Fruit fly (Drosophila melanogaster) whole organism, embryonic: Measurements from ENCODE around the gene Rtnl1.

Experiments used
- Adf1 ChIP-seq: fragments of 200-800 bp; sonication (Bioruptor generic); IDR thresholded peaks from 2 replicates; pipeline ENCODE4 v1.3.6; 2022; ENCODE audit warnings: missing biosample characterization, missing genetic modification characterization
- Atf-2 ChIP-seq: fragments of 200-800 bp; sonication (Bioruptor generic); optimal IDR thresholded peaks from 2 replicates; lab custom pipeline; 2016; ENCODE audit warnings: missing biosample characterization, missing genetic modification characterization
- CG11398 ChIP-seq: fragments of 200-800 bp; sonication (Bioruptor generic); optimal IDR thresholded peaks from 2 replicates; lab custom pipeline; 2016; ENCODE audit warnings: missing biosample characterization, missing genetic modification characterization
- CG11723 ChIP-seq: fragments of 200-800 bp; sonication (Bioruptor generic); optimal IDR thresholded peaks from 2 replicates; lab custom pipeline; 2017; ENCODE audit warnings: missing biosample characterization, mild to moderate bottlenecking, missing genetic modification characterization
- CG13123 ChIP-seq: fragments of 200-800 bp; sonication (Bioruptor generic); optimal IDR thresholded peaks from 2 replicates; lab custom pipeline; 2016; ENCODE audit warnings: missing biosample characterization, missing genetic modification characterization
- CG13775 ChIP-seq: fragments of 200-800 bp; sonication (Bioruptor generic); optimal IDR thresholded peaks from 3 replicates; lab custom pipeline; 2017; ENCODE audit warnings: missing biosample characterization, mild to moderate bottlenecking, missing genetic modification characterization
- CG14050 ChIP-seq: fragments of 200-800 bp; sonication (Bioruptor generic); IDR thresholded peaks from 3 replicates; pipeline ENCODE4 v1.3.6; 2022; ENCODE audit warnings: missing biosample characterization, missing genetic modification characterization
- CG1647 ChIP-seq: fragments of 200-800 bp; sonication (Bioruptor generic); optimal IDR thresholded peaks from 3 replicates; lab custom pipeline; 2016; ENCODE audit warnings: missing biosample characterization, missing genetic modification characterization
- CG16779 ChIP-seq: fragments of 200-800 bp; sonication (Bioruptor generic); IDR thresholded peaks from 2 replicates; pipeline ENCODE4 v1.3.6; 2022; ENCODE audit warnings: missing biosample characterization, missing genetic modification characterization
- CG16863 ChIP-seq: fragments of 200-800 bp; sonication (Bioruptor generic); optimal IDR thresholded peaks from 3 replicates; lab custom pipeline; 2016; ENCODE audit warnings: missing biosample characterization, missing genetic modification characterization
- CG17186 ChIP-seq: fragments of 200-800 bp; sonication (Bioruptor generic); optimal IDR thresholded peaks from 3 replicates; lab custom pipeline; 2017; ENCODE audit warnings: missing biosample characterization, missing genetic modification reagents, missing genetic modification characterization
- CG17568 ChIP-seq: fragments of 200-800 bp; sonication (Bioruptor generic); optimal IDR thresholded peaks from 2 replicates; lab custom pipeline; 2018; ENCODE audit warnings: missing biosample characterization, mild to moderate bottlenecking, missing genetic modification characterization, moderate library complexity
- CG17829 ChIP-seq: fragments of 200-800 bp; optimal IDR thresholded peaks from 2 replicates; lab custom pipeline; 2019; ENCODE audit warnings: missing biosample characterization, mild to moderate bottlenecking, missing genetic modification characterization, moderate library complexity
- CG31224 ChIP-seq: fragments of 200-800 bp; sonication (Bioruptor generic); IDR thresholded peaks from 2 replicates; pipeline ENCODE4 v1.3.6; 2022; ENCODE audit warnings: missing biosample characterization, missing genetic modification characterization
- CG34224 ChIP-seq: fragments of 200-800 bp; sonication (Bioruptor generic); IDR thresholded peaks from 3 replicates; pipeline ENCODE4 v1.3.6; 2022; ENCODE audit warnings: missing biosample characterization, missing genetic modification characterization; ENCODE audit not compliant: partially characterized antibody
- CG34376 ChIP-seq: fragments of 200-800 bp; sonication (Bioruptor generic); optimal IDR thresholded peaks from 2 replicates; lab custom pipeline; 2018; ENCODE audit warnings: missing biosample characterization, mild to moderate bottlenecking, missing genetic modification characterization
- CG4328 ChIP-seq: fragments of 200-800 bp; sonication (Bioruptor generic); optimal IDR thresholded peaks from 3 replicates; lab custom pipeline; 2017; ENCODE audit warnings: missing biosample characterization, missing genetic modification reagents, missing genetic modification characterization
- CG4730 ChIP-seq: fragments of 200-800 bp; sonication (Bioruptor generic); IDR thresholded peaks from 2 replicates; pipeline ENCODE4 v1.3.6; 2022; ENCODE audit warnings: missing biosample characterization, missing genetic modification characterization
- CG5245 ChIP-seq: fragments of 200-800 bp; sonication (Bioruptor generic); optimal IDR thresholded peaks from 3 replicates; lab custom pipeline; 2016; ENCODE audit warnings: missing biosample characterization, missing genetic modification characterization
- CG6765 ChIP-seq: fragments of 200-800 bp; sonication (Bioruptor generic); optimal IDR thresholded peaks from 3 replicates; lab custom pipeline; 2017; ENCODE audit warnings: missing biosample characterization, mild to moderate bottlenecking, missing genetic modification characterization
- CrebB ChIP-seq: fragments of 200-800 bp; sonication (Bioruptor generic); optimal IDR thresholded peaks from 3 replicates; lab custom pipeline; 2018; ENCODE audit warnings: missing biosample characterization, mild to moderate bottlenecking, missing genetic modification characterization
- D ChIP-seq, 2 experiments: fragments of 200-800 bp in 1 of 2; fragments of >200 bp in 1 of 2; sonication (Bioruptor generic) in 1 of 2; optimal IDR thresholded peaks; 2 replicates in 1 of 2; 3 replicates in 1 of 2; lab custom pipeline; 2017; ENCODE audit warnings: mild to moderate bottlenecking in 1 of 2, missing biosample characterization in 1 of 2, missing genetic modification characterization in 1 of 2, missing genetic modification reagents in 1 of 2
- Gug ChIP-seq: fragments of 200-800 bp; sonication (Bioruptor generic); IDR thresholded peaks from 4 replicates; pipeline ENCODE4 v1.3.6; 2022; ENCODE audit warnings: missing biosample characterization, missing genetic modification characterization
- MESR4 ChIP-seq: fragments of 200-800 bp; sonication (Bioruptor generic); optimal IDR thresholded peaks from 2 replicates; lab custom pipeline; 2018; ENCODE audit warnings: missing biosample characterization, mild to moderate bottlenecking, missing genetic modification characterization, moderate library complexity
- Neu2 ChIP-seq: fragments of 200-800 bp; sonication (Bioruptor generic); optimal IDR thresholded peaks from 3 replicates; lab custom pipeline; 2016; ENCODE audit warnings: missing biosample characterization, missing genetic modification characterization, borderline replicate concordance
- Ptx1 ChIP-seq: fragments of 200-800 bp; sonication (Bioruptor generic); IDR thresholded peaks from 2 replicates; pipeline ENCODE4 v1.3.6; 2022; ENCODE audit warnings: missing biosample characterization, missing genetic modification characterization
- Scr ChIP-seq: fragments of 200-800 bp; sonication (Bioruptor generic); IDR thresholded peaks from 2 replicates; pipeline ENCODE4 v1.3.6; 2022; ENCODE audit warnings: missing biosample characterization, missing genetic modification characterization; ENCODE audit not compliant: partially characterized antibody
- Taf1 ChIP-seq: fragments of 200-800 bp; sonication (Bioruptor generic); IDR thresholded peaks from 2 replicates; pipeline ENCODE4 v1.3.6; 2022; ENCODE audit warnings: missing biosample characterization, missing genetic modification characterization
- Tbp ChIP-seq: fragments of >200 bp; optimal IDR thresholded peaks from 2 replicates; lab custom pipeline; 2018; ENCODE audit warnings: missing biosample characterization, missing genetic modification characterization
- Xrp1 ChIP-seq: fragments of 200-800 bp; sonication (Bioruptor generic); IDR thresholded peaks from 2 replicates; pipeline ENCODE4 v1.3.6; 2022; ENCODE audit warnings: missing biosample characterization, missing genetic modification characterization
- ase ChIP-seq: fragments of 200-800 bp; sonication (Bioruptor generic); IDR thresholded peaks from 3 replicates; pipeline ENCODE4 v1.3.6; 2022; ENCODE audit warnings: missing biosample characterization, missing genetic modification characterization
- bbx ChIP-seq: fragments of 200-800 bp; sonication (Bioruptor generic); IDR thresholded peaks from 2 replicates; pipeline ENCODE4 v1.3.6; 2022; ENCODE audit warnings: missing biosample characterization, missing genetic modification characterization; ENCODE audit not compliant: partially characterized antibody
- bowl ChIP-seq: fragments of 200-800 bp; sonication (Bioruptor generic); IDR thresholded peaks from 2 replicates; pipeline ENCODE4 v1.3.6; 2022; ENCODE audit warnings: missing biosample characterization, missing genetic modification characterization
- cad ChIP-seq: fragments of >200 bp; optimal IDR thresholded peaks from 2 replicates; lab custom pipeline; 2017; ENCODE audit warnings: missing biosample characterization, missing genetic modification characterization
- cato ChIP-seq: fragments of 200-800 bp; sonication (Bioruptor generic); optimal IDR thresholded peaks from 2 replicates; lab custom pipeline; 2016; ENCODE audit warnings: missing biosample characterization, missing genetic modification characterization, borderline replicate concordance
- crol ChIP-seq: fragments of 200-800 bp; sonication (Bioruptor generic); IDR thresholded peaks from 2 replicates; pipeline ENCODE4 v1.3.6; 2022; ENCODE audit warnings: missing biosample characterization, missing genetic modification characterization
- dan ChIP-seq: fragments of 200-800 bp; sonication (Bioruptor generic); IDR thresholded peaks from 2 replicates; pipeline ENCODE4 v1.3.6; 2022; ENCODE audit warnings: missing biosample characterization, missing genetic modification characterization
- dati ChIP-seq: fragments of 200-800 bp; sonication (Bioruptor generic); IDR thresholded peaks from 2 replicates; pipeline ENCODE4 v1.3.6; 2022; ENCODE audit warnings: missing biosample characterization, missing genetic modification characterization
- emc ChIP-seq: fragments of 200-800 bp; sonication (Bioruptor generic); optimal IDR thresholded peaks from 2 replicates; lab custom pipeline; 2016; ENCODE audit warnings: missing biosample characterization, missing genetic modification characterization
- en ChIP-seq: fragments of 200-800 bp; sonication (Bioruptor generic); optimal IDR thresholded peaks from 2 replicates; lab custom pipeline; 2016; ENCODE audit warnings: missing biosample characterization, missing genetic modification characterization
- jumu ChIP-seq: fragments of 200-800 bp; sonication (Bioruptor generic); optimal IDR thresholded peaks from 3 replicates; lab custom pipeline; 2016; ENCODE audit warnings: missing biosample characterization, missing genetic modification characterization
- lmd ChIP-seq: fragments of 200-800 bp; sonication (Bioruptor generic); IDR thresholded peaks from 2 replicates; pipeline ENCODE4 v1.3.6; 2022; ENCODE audit warnings: missing biosample characterization, missing genetic modification characterization
- nerfin-1 ChIP-seq: fragments of 200-800 bp; sonication (Bioruptor generic); optimal IDR thresholded peaks from 3 replicates; lab custom pipeline; 2019; ENCODE audit warnings: missing biosample characterization, mild to moderate bottlenecking, missing genetic modification characterization, moderate library complexity
- org-1 ChIP-seq: fragments of 200-800 bp; sonication (Bioruptor generic); optimal IDR thresholded peaks from 2 replicates; lab custom pipeline; 2017; ENCODE audit warnings: missing biosample characterization, missing genetic modification characterization
- psq ChIP-seq: fragments of 200-800 bp; sonication (Bioruptor generic); optimal IDR thresholded peaks from 2 replicates; lab custom pipeline; 2017; ENCODE audit warnings: missing biosample characterization, missing genetic modification characterization
- ranshi ChIP-seq: fragments of 200-800 bp; sonication (Bioruptor generic); IDR thresholded peaks from 2 replicates; pipeline ENCODE4 v1.3.6; 2022; ENCODE audit warnings: missing biosample characterization, missing genetic modification characterization
- slbo ChIP-seq: fragments of 200-800 bp; sonication (Bioruptor generic); IDR thresholded peaks from 2 replicates; pipeline ENCODE4 v1.3.6; 2022; ENCODE audit warnings: missing biosample characterization, missing genetic modification characterization
- tin ChIP-seq: fragments of 200-800 bp; sonication (Bioruptor generic); optimal IDR thresholded peaks from 3 replicates; lab custom pipeline; 2016; ENCODE audit warnings: missing biosample characterization, missing genetic modification characterization
- tx ChIP-seq: fragments of 200-800 bp; sonication (Bioruptor generic); optimal IDR thresholded peaks from 2 replicates; lab custom pipeline; 2016; ENCODE audit warnings: missing biosample characterization, missing genetic modification characterization
- zfh2 ChIP-seq: fragments of 200-800 bp; sonication (Bioruptor generic); optimal IDR thresholded peaks from 2 replicates; lab custom pipeline; 2016; ENCODE audit warnings: missing biosample characterization, missing genetic modification characterization

The Rtnl1 gene

DNA sequence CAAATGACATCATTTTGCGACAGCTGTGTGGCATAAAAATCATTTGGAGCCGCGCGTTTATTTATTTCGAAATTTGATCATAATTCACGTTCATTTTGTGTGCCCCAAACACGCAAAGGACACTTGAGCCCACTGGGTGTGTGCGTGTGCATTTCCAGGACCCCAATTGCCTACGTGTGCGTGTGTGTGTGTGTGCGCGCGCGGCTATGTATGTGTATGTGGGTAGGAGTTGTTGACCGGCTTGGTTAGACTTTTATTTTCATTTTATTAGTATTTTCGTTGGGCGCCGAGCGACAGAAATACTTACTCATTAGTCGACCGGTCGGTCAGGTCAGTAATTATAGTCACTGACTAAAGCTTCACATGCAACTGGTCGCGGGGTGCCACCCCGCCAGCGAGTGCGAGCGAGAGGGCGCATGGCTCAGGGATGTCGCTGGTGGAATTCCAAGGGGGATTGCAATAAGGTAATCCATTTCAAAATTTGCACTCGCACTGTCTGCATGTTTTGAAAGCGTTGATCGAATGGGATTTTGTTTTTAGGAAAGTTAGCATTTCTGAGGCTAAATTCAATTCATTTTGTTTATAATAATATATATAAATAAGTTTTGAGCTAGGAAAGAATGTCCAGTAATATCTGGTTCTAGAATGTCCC, 34.1 kb upstream of the Rtnl1 start (continued):
- peak; percentile 28 for TF ChIP-seq tin
- TF ChIP-seq CG17186 (GFP tag; lab: Kevin White, UChicago), result no peak
- peak; percentile 58; the same call in 2 of the 3 replicates for TF ChIP-seq ase (GFP tag; lab: Robert Waterston, UW)
- no peak for TF ChIP-seq Tbp (GFP tag; lab: Kevin White, UChicago)
- TF ChIP-seq zfh2, result peak; percentile 37
- TF ChIP-seq CG34376 (GFP tag; lab: Kevin White, UChicago), result no peak
- TF ChIP-seq cato, result no peak
- TF ChIP-seq CG4730 (GFP tag; lab: Robert Waterston, UW), result 0 out of 2 replicates have a peak, but pooled peaks have one; percentile 19
- TF ChIP-seq tx, result no peak
- TF ChIP-seq Adf1 (GFP tag; lab: Robert Waterston, UW), result no peak
- peak; percentile 78 for TF ChIP-seq slbo (GFP tag; lab: Robert Waterston, UW)
- no peak for TF ChIP-seq cad (GFP tag; lab: Kevin White, UChicago)
- TF ChIP-seq Xrp1 (GFP tag; lab: Robert Waterston, UW), result peak; percentile 44; the same call in 1 of the 2 replicates
- TF ChIP-seq CG5245, result no peak
- TF ChIP-seq MESR4 (GFP tag; lab: Kevin White, UChicago), result no peak
- no peak for TF ChIP-seq en
- 0 out of 2 replicates have a peak, but pooled peaks have one; percentile 12 for TF ChIP-seq CG31224 (GFP tag; lab: Robert Waterston, UW)
- TF ChIP-seq CG17568 (GFP tag; lab: Kevin White, UChicago), result no peak
- no peak for TF ChIP-seq CG16863 (GFP tag; lab: Kevin White, UChicago)
- peak; percentile 50; the same call in 2 of the 3 replicates for TF ChIP-seq CG14050 (GFP tag; lab: Robert Waterston, UW)
- TF ChIP-seq CG11723 (GFP tag; lab: Kevin White, UChicago), result no peak
- peak; percentile 70 for TF ChIP-seq Gug (GFP tag; lab: Robert Waterston, UW)
- no peak for TF ChIP-seq Atf-2
- TF ChIP-seq CG34224 (GFP tag; lab: Robert Waterston, UW), result no peak
- TF ChIP-seq CG17829, result no peak
- peak; percentile 64; the same call in 1 of the 2 replicates for TF ChIP-seq Ptx1 (GFP tag; lab: Robert Waterston, UW)
- no peak for TF ChIP-seq CG6765 (GFP tag; lab: Kevin White, UChicago)
- TF ChIP-seq emc (GFP tag; lab: Kevin White, UChicago), result no peak
- TF ChIP-seq ranshi (GFP tag; lab: Robert Waterston, UW), result peak; percentile 65
- TF ChIP-seq dati (GFP tag; lab: Robert Waterston, UW), result no peak
- peak; percentile 67 for TF ChIP-seq nerfin-1 (tag; lab: Kevin White, UChicago)
- peak; percentile 9 for TF ChIP-seq CG1647 (GFP tag; lab: Kevin White, UChicago)
- TF ChIP-seq CG4328 (GFP tag; lab: Kevin White, UChicago), result no peak
- TF ChIP-seq D (optimal IDR thresholded peaks at IDR 0.05; lab: Kevin White, UChicago), result no peak
- TF ChIP-seq D (GFP tag; optimal IDR thresholded peaks at IDR 0.05; lab: Kevin White, UChicago), result peak; percentile 46
- no peak for TF ChIP-seq jumu
- TF ChIP-seq lmd, result peak; percentile 60
- TF ChIP-seq dan (GFP tag; lab: Robert Waterston, UW), result no peak
- no peak for TF ChIP-seq CG16779 (GFP tag; lab: Robert Waterston, UW)
- TF ChIP-seq CrebB (tag; lab: Kevin White, UChicago), result no peak
- TF ChIP-seq Scr (GFP tag; lab: Robert Waterston, UW), result no peak
- TF ChIP-seq psq (GFP tag; lab: Kevin White, UChicago), result no peak
- no peak for TF ChIP-seq org-1 (GFP tag; lab: Kevin White, UChicago)
- no peak for TF ChIP-seq CG13123 (GFP tag; lab: Kevin White, UChicago)
- 0 out of 2 replicates have a peak, but pooled peaks have one; percentile 18 for TF ChIP-seq Taf1
- TF ChIP-seq bowl (GFP tag; lab: Robert Waterston, UW), result no peak
- no peak for TF ChIP-seq Neu2 (GFP tag; lab: Kevin White, UChicago)
- TF ChIP-seq CG13775 (GFP tag; lab: Kevin White, UChicago), result peak; percentile 46
- no peak for TF ChIP-seq bbx (GFP tag; lab: Robert Waterston, UW)
- no peak for TF ChIP-seq CG11398 (GFP tag; lab: Kevin White, UChicago)
- TF ChIP-seq crol (GFP tag; lab: Robert Waterston, UW), result peak; percentile 74
